Worm (Caenorhabditis elegans): ENCODE results near the gene gphr-1.
A peak's percentile ranks its signal among the peaks of the same experiment; 100 is the strongest.

The gphr-1 gene

ce11 chrIII:12223208-12223607, 4.4 kb downstream of the gphr-1 start:
- TF ChIP-seq tbx-2 (tag; optimal IDR thresholded peaks at IDR 0.05) (no peak), elt-4 (tag; optimal IDR thresholded peaks at IDR 0.05) (no peak), pag-3 (tag; optimal IDR thresholded peaks at IDR 0.05; ENCODE audit: borderline replicate concordance) (no peak)

ce11 chrIII:12225234-12225633, 6.4 kb downstream of the gphr-1 start, which contains the start of gene gmn-1:
TSS of gene gmn-1 (minus strand) at chrIII:12225331.
- TF ChIP-seq nfya-1 (tag; optimal IDR thresholded peaks at IDR 0.05) = no peak
- TF ChIP-seq elt-2 (tag; optimal IDR thresholded peaks at IDR 0.05) = no peak
- TF ChIP-seq lin-11 (tag; optimal IDR thresholded peaks at IDR 0.05) = no peak
- no peak for TF ChIP-seq pax-1 (tag; optimal IDR thresholded peaks at IDR 0.05)
- TF ChIP-seq ceh-24 (tag; optimal IDR thresholded peaks at IDR 0.05) = no peak

ce11 chrIII:12226089-12226682, 7.3 kb downstream of the gphr-1 start, which contains the start of the genes Y75B8A.18 and Y75B8A.19:
TSS of gene Y75B8A.18 (minus strand) at chrIII:12226230.
TSS of gene Y75B8A.19 (plus strand) at chrIII:12226632.
- TF ChIP-seq madf-2 (tag; optimal IDR thresholded peaks at IDR 0.05) (no peak), unc-42 (tag; optimal IDR thresholded peaks at IDR 0.05) (peak; percentile 88), nfya-1 (tag; optimal IDR thresholded peaks at IDR 0.05) (peak; percentile 42), hlh-30 (tag; optimal IDR thresholded peaks at IDR 0.05; ENCODE audit: insufficient read depth) (peak; percentile 31), ceh-48 (tag; optimal IDR thresholded peaks at IDR 0.05) (no peak), ztf-16 (tag; optimal IDR thresholded peaks at IDR 0.05) (no peak), tbx-2 (tag; optimal IDR thresholded peaks at IDR 0.05) (peak; percentile 7)

ce11 chrIII:12227935-12228334, 9.1 kb downstream of the gphr-1 start:
- TF ChIP-seq sox-4 (tag; optimal IDR thresholded peaks at IDR 0.05) = no peak
- TF ChIP-seq nfya-1 (tag; optimal IDR thresholded peaks at IDR 0.05) = peak; percentile 78

ce11 chrIII:12230195-12230594, 11.3 kb downstream of the gphr-1 start:
- TF ChIP-seq pax-1 (tag; optimal IDR thresholded peaks at IDR 0.05) (no peak), dve-1 (tag; optimal IDR thresholded peaks at IDR 0.05) (peak; percentile 95)

- TF ChIP-seq ama-1 (optimal IDR thresholded peaks at IDR 0.05) (no peak), nfya-1 (tag; optimal IDR thresholded peaks at IDR 0.05) (peak; percentile 98)
These were observed 12.7 kb downstream of the gphr-1 start for ce11 chrIII:12231539-12231938.

- no peak for TF ChIP-seq unc-3 (GFP tag; conservative IDR thresholded peaks at IDR 0.05)
- TF ChIP-seq unc-3 (tag; optimal IDR thresholded peaks at IDR 0.05) = no peak
- TF ChIP-seq nfya-1 (tag; optimal IDR thresholded peaks at IDR 0.05) = no peak
- no peak for TF ChIP-seq ama-1 (optimal IDR thresholded peaks at IDR 0.05)
- TF ChIP-seq F13H6.1 (tag; optimal IDR thresholded peaks at IDR 0.05) = no peak
- TF ChIP-seq pag-3 (tag; optimal IDR thresholded peaks at IDR 0.05; ENCODE audit: borderline replicate concordance) = no peak
- no peak for TF ChIP-seq ttx-3 (tag; optimal IDR thresholded peaks at IDR 0.05)
- TF ChIP-seq madf-2 (tag; optimal IDR thresholded peaks at IDR 0.05) = no peak
- TF ChIP-seq unc-86 (tag; optimal IDR thresholded peaks at IDR 0.05) = no peak
- no peak for TF ChIP-seq dve-1 (tag; optimal IDR thresholded peaks at IDR 0.05)
- TF ChIP-seq fax-1 (tag; optimal IDR thresholded peaks at IDR 0.05) = no peak
- no peak for TF ChIP-seq ceh-14 (tag; optimal IDR thresholded peaks at IDR 0.05)
- no peak for TF ChIP-seq C08G9.2 (tag; optimal IDR thresholded peaks at IDR 0.05)
- no peak for TF ChIP-seq ztf-16 (tag; optimal IDR thresholded peaks at IDR 0.05)
These were observed 14.6 kb downstream of the gphr-1 start for ce11 chrIII:12233493-12233892.

ce11 chrIII:12235359-12235758, 16.5 kb downstream of the gphr-1 start:
- TF ChIP-seq zip-5 (tag; optimal IDR thresholded peaks at IDR 0.05) (no peak), lim-6 (tag; optimal IDR thresholded peaks at IDR 0.05) (no peak), C08G9.2 (tag; optimal IDR thresholded peaks at IDR 0.05) (no peak), ceh-2 (tag; optimal IDR thresholded peaks at IDR 0.05) (no peak), che-1 (tag; optimal IDR thresholded peaks at IDR 0.05) (no peak), tbx-2 (tag; optimal IDR thresholded peaks at IDR 0.05) (no peak), ceh-30 (tag; optimal IDR thresholded peaks at IDR 0.05) (no peak), tbx-7 (tag; optimal IDR thresholded peaks at IDR 0.05) (no peak), unc-86 (tag; optimal IDR thresholded peaks at IDR 0.05) (no peak), hlh-15 (tag; optimal IDR thresholded peaks at IDR 0.05) (no peak), ref-2 (tag; optimal IDR thresholded peaks at IDR 0.05) (no peak), fkh-10 (GFP tag; optimal IDR thresholded peaks at IDR 0.05) (no peak), ceh-34 (tag; optimal IDR thresholded peaks at IDR 0.05) (no peak), gmeb-2 (tag; optimal IDR thresholded peaks at IDR 0.05) (no peak), odd-2 (tag; optimal IDR thresholded peaks at IDR 0.05) (no peak), ceh-24 (tag; optimal IDR thresholded peaks at IDR 0.05) (no peak), Y22D7AL.16 (tag; optimal IDR thresholded peaks at IDR 0.05) (no peak), dve-1 (tag; optimal IDR thresholded peaks at IDR 0.05) (no peak)

Measured in whole organism, late embryonic.